Fruit fly (Drosophila melanogaster) whole organism, embryonic: ENCODE results near the gene shams.

ENCODE experiments used
- Aef1 ChIP-seq: fragments of 200-800 bp; sonication (Bioruptor generic); IDR thresholded peaks from 3 replicates; pipeline ENCODE4 v1.3.6; 2022; ENCODE audit warnings: missing biosample characterization, missing genetic modification characterization
- Atf-2 ChIP-seq: fragments of 200-800 bp; sonication (Bioruptor generic); optimal IDR thresholded peaks from 2 replicates; lab custom pipeline; 2016; ENCODE audit warnings: missing biosample characterization, missing genetic modification characterization
- CG10209 ChIP-seq: fragments of 200-800 bp; sonication (Bioruptor generic); optimal IDR thresholded peaks from 3 replicates; lab custom pipeline; 2017; ENCODE audit warnings: missing biosample characterization, mild to moderate bottlenecking, missing genetic modification characterization, missing genetic modification reagents
- CG11696 ChIP-seq: fragments of 200-800 bp; sonication (Bioruptor generic); IDR thresholded peaks from 2 replicates; pipeline ENCODE4 v1.3.6; 2022; ENCODE audit warnings: missing biosample characterization, missing genetic modification characterization
- CG12104 ChIP-seq: fragments of 200-800 bp; sonication (Bioruptor generic); optimal IDR thresholded peaks from 3 replicates; lab custom pipeline; 2016; ENCODE audit warnings: missing biosample characterization, missing genetic modification characterization
- CG14014 ChIP-seq: fragments of 200-800 bp; sonication (Bioruptor generic); IDR thresholded peaks from 2 replicates; pipeline ENCODE4 v1.3.6; 2022; ENCODE audit warnings: missing biosample characterization, missing genetic modification characterization
- CG14667 ChIP-seq: fragments of 200-800 bp; sonication (Bioruptor generic); IDR thresholded peaks from 2 replicates; pipeline ENCODE4 v1.3.6; 2022; ENCODE audit warnings: missing biosample characterization, missing genetic modification characterization
- CG15514 ChIP-seq: fragments of 200-800 bp; sonication (Bioruptor generic); optimal IDR thresholded peaks from 3 replicates; lab custom pipeline; 2017; ENCODE audit warnings: missing biosample characterization, missing genetic modification characterization, mild to moderate bottlenecking, moderate library complexity, missing genetic modification reagents
- CG15696 ChIP-seq: fragments of 200-800 bp; sonication (Bioruptor generic); optimal IDR thresholded peaks from 2 replicates; lab custom pipeline; 2019; ENCODE audit warnings: missing biosample characterization, mild to moderate bottlenecking, missing genetic modification characterization, moderate library complexity
- CG16779 ChIP-seq: fragments of 200-800 bp; sonication (Bioruptor generic); IDR thresholded peaks from 2 replicates; pipeline ENCODE4 v1.3.6; 2022; ENCODE audit warnings: missing biosample characterization, missing genetic modification characterization
- CG17612 ChIP-seq: fragments of 200-800 bp; sonication (Bioruptor generic); IDR thresholded peaks from 2 replicates; pipeline ENCODE4 v1.3.6; 2022; ENCODE audit warnings: missing biosample characterization, missing genetic modification characterization
- CG2116 ChIP-seq: fragments of 200-800 bp; sonication (Bioruptor generic); optimal IDR thresholded peaks from 3 replicates; lab custom pipeline; 2018; ENCODE audit warnings: missing biosample characterization, mild to moderate bottlenecking, missing genetic modification characterization
- CG30020 ChIP-seq: fragments of 200-800 bp; optimal IDR thresholded peaks from 2 replicates; lab custom pipeline; 2019; ENCODE audit warnings: missing biosample characterization, mild to moderate bottlenecking, missing genetic modification characterization, moderate library complexity
- CG31365 ChIP-seq: fragments of 200-800 bp; sonication (Bioruptor generic); optimal IDR thresholded peaks from 2 replicates; lab custom pipeline; 2018; ENCODE audit warnings: missing biosample characterization, mild to moderate bottlenecking, missing genetic modification characterization
- CG4282 ChIP-seq: fragments of 200-800 bp; sonication (Bioruptor generic); optimal IDR thresholded peaks from 2 replicates; lab custom pipeline; 2016; ENCODE audit warnings: missing biosample characterization, missing genetic modification characterization
- CG5180 ChIP-seq: fragments of 200-800 bp; sonication (Bioruptor generic); optimal IDR thresholded peaks from 3 replicates; lab custom pipeline; 2017; ENCODE audit warnings: missing biosample characterization, missing genetic modification characterization, mild to moderate bottlenecking, moderate library complexity, missing genetic modification reagents
- CG7556 ChIP-seq: fragments of 200-800 bp; sonication (Bioruptor generic); optimal IDR thresholded peaks from 2 replicates; lab custom pipeline; 2017; ENCODE audit warnings: missing biosample characterization, mild to moderate bottlenecking, missing genetic modification characterization
- CG7786 ChIP-seq: fragments of 200-800 bp; sonication (Bioruptor generic); optimal IDR thresholded peaks from 2 replicates; lab custom pipeline; 2016; ENCODE audit warnings: missing biosample characterization, missing genetic modification characterization
- CG9797 ChIP-seq: fragments of 200-800 bp; sonication (Bioruptor generic); optimal IDR thresholded peaks from 3 replicates; lab custom pipeline; 2018; ENCODE audit warnings: missing biosample characterization, mild to moderate bottlenecking, missing genetic modification characterization
- Camta ChIP-seq: fragments of 200-800 bp; sonication (Bioruptor generic); optimal IDR thresholded peaks from 2 replicates; lab custom pipeline; 2016; ENCODE audit warnings: missing biosample characterization, missing genetic modification characterization
- Chrac-16 ChIP-seq: fragments of 200-800 bp; sonication (Bioruptor generic); optimal IDR thresholded peaks from 3 replicates; lab custom pipeline; 2016; ENCODE audit warnings: missing biosample characterization, missing genetic modification characterization
- D19B ChIP-seq: fragments of 200-800 bp; sonication (Bioruptor generic); optimal IDR thresholded peaks from 2 replicates; lab custom pipeline; 2017; ENCODE audit warnings: missing biosample characterization, mild to moderate bottlenecking, missing genetic modification characterization
- Drgx ChIP-seq: fragments of 200-800 bp; sonication (Bioruptor generic); IDR thresholded peaks from 2 replicates; pipeline ENCODE4 v1.3.6; 2022; ENCODE audit warnings: missing biosample characterization, missing genetic modification characterization
- E2f1 ChIP-seq: fragments of 200-800 bp; sonication (Bioruptor generic); IDR thresholded peaks from 2 replicates; pipeline ENCODE4 v1.3.6; 2022; ENCODE audit warnings: missing biosample characterization, missing genetic modification characterization
- E2f2 ChIP-seq: fragments of 200-800 bp; sonication (Bioruptor generic); IDR thresholded peaks from 2 replicates; pipeline ENCODE4 v1.3.6; 2022; ENCODE audit warnings: missing biosample characterization, missing genetic modification characterization
- Ets65A ChIP-seq: fragments of 200-800 bp; sonication (Bioruptor generic); peaks from one replicate; lab custom pipeline; 2016; ENCODE audit warnings: missing biosample characterization, missing genetic modification characterization
- H2.0 ChIP-seq: fragments of 200-800 bp; sonication (Bioruptor generic); IDR thresholded peaks from 2 replicates; pipeline ENCODE4 v1.3.6; 2022; ENCODE audit warnings: missing biosample characterization, missing genetic modification characterization
- HLH4C ChIP-seq: fragments of 200-800 bp; sonication (Bioruptor generic); IDR thresholded peaks from 3 replicates; pipeline ENCODE4 v1.3.6; 2022; ENCODE audit warnings: missing biosample characterization, missing genetic modification characterization; ENCODE audit not compliant: partially characterized antibody
- Hmr ChIP-seq: fragments of 200-800 bp; sonication (Bioruptor generic); optimal IDR thresholded peaks from 3 replicates; lab custom pipeline; 2017; ENCODE audit warnings: mild to moderate bottlenecking, missing biosample characterization, missing genetic modification reagents, missing genetic modification characterization
- Kr ChIP-seq: fragments of 200-800 bp; sonication (Bioruptor generic); optimal IDR thresholded peaks from 2 replicates; lab custom pipeline; 2017; ENCODE audit warnings: missing biosample characterization, mild to moderate bottlenecking, missing genetic modification characterization
- Mad ChIP-seq: fragments of 200-800 bp; sonication (Bioruptor generic); optimal IDR thresholded peaks from 2 replicates; lab custom pipeline; 2016; ENCODE audit warnings: missing biosample characterization, missing genetic modification characterization
- Meics ChIP-seq: fragments of 200-800 bp; sonication (Bioruptor generic); optimal IDR thresholded peaks from 2 replicates; lab custom pipeline; 2017; ENCODE audit warnings: missing biosample characterization, mild to moderate bottlenecking, missing genetic modification characterization
- NFAT ChIP-seq: fragments of 200-800 bp; sonication (Bioruptor generic); IDR thresholded peaks from 2 replicates; pipeline ENCODE4 v1.3.6; 2022; ENCODE audit warnings: missing biosample characterization, missing genetic modification characterization
- PHDP ChIP-seq: fragments of 200-800 bp; sonication (Bioruptor generic); optimal IDR thresholded peaks from 3 replicates; lab custom pipeline; 2018; ENCODE audit warnings: missing biosample characterization, mild to moderate bottlenecking, missing genetic modification characterization, moderate library complexity
- Scr ChIP-seq: fragments of 200-800 bp; sonication (Bioruptor generic); IDR thresholded peaks from 2 replicates; pipeline ENCODE4 v1.3.6; 2022; ENCODE audit warnings: missing biosample characterization, missing genetic modification characterization; ENCODE audit not compliant: partially characterized antibody
- Sox100B ChIP-seq: fragments of 200-800 bp; sonication (Bioruptor generic); optimal IDR thresholded peaks from 3 replicates; lab custom pipeline; 2018; ENCODE audit warnings: missing biosample characterization, mild to moderate bottlenecking, missing genetic modification characterization
- bowl ChIP-seq: fragments of 200-800 bp; sonication (Bioruptor generic); IDR thresholded peaks from 2 replicates; pipeline ENCODE4 v1.3.6; 2022; ENCODE audit warnings: missing biosample characterization, missing genetic modification characterization
- cas ChIP-seq: fragments of 200-800 bp; sonication (Bioruptor generic); IDR thresholded peaks from 2 replicates; pipeline ENCODE4 v1.3.6; 2022; ENCODE audit warnings: missing biosample characterization, missing genetic modification characterization
- ci ChIP-seq: fragments of 200-800 bp; sonication (Bioruptor generic); IDR thresholded peaks from 3 replicates; pipeline ENCODE4 v1.3.6; 2022; ENCODE audit warnings: missing biosample characterization, missing genetic modification characterization
- dan ChIP-seq: fragments of 200-800 bp; sonication (Bioruptor generic); IDR thresholded peaks from 2 replicates; pipeline ENCODE4 v1.3.6; 2022; ENCODE audit warnings: missing biosample characterization, missing genetic modification characterization
- dm ChIP-seq: fragments of 200-800 bp; sonication (Bioruptor generic); optimal IDR thresholded peaks from 3 replicates; lab custom pipeline; 2016; ENCODE audit warnings: missing biosample characterization, missing genetic modification characterization
- esg ChIP-seq: fragments of 200-800 bp; sonication (Bioruptor generic); conservative IDR thresholded peaks from 2 replicates; pipeline ENCODE4 v1.3.6; 2022; ENCODE audit warnings: missing biosample characterization, missing genetic modification characterization
- hth ChIP-seq: fragments of >200 bp; optimal IDR thresholded peaks from 2 replicates; lab custom pipeline; 2017; ENCODE audit warnings: inconsistent platforms
- jigr1 ChIP-seq: fragments of 200-800 bp; sonication (Bioruptor generic); IDR thresholded peaks from 3 replicates; pipeline ENCODE4 v1.3.6; 2022; ENCODE audit warnings: missing biosample characterization, missing genetic modification characterization
- nau ChIP-seq: fragments of 200-800 bp; sonication (Bioruptor generic); optimal IDR thresholded peaks from 3 replicates; lab custom pipeline; 2017; ENCODE audit warnings: missing biosample characterization, mild to moderate bottlenecking, missing genetic modification characterization, missing genetic modification reagents
- pzg ChIP-seq: fragments of 200-800 bp; sonication (Bioruptor generic); optimal IDR thresholded peaks from 3 replicates; lab custom pipeline; 2018; ENCODE audit warnings: missing biosample characterization, mild to moderate bottlenecking, missing genetic modification characterization, moderate library complexity
- ranshi ChIP-seq: fragments of 200-800 bp; sonication (Bioruptor generic); IDR thresholded peaks from 2 replicates; pipeline ENCODE4 v1.3.6; 2022; ENCODE audit warnings: missing biosample characterization, missing genetic modification characterization
- tap ChIP-seq: fragments of 200-800 bp; optimal IDR thresholded peaks from 3 replicates; lab custom pipeline; 2019; ENCODE audit warnings: missing biosample characterization, mild to moderate bottlenecking, missing genetic modification characterization, moderate library complexity
- tna ChIP-seq: fragments of 200-800 bp; sonication (Bioruptor generic); IDR thresholded peaks from 2 replicates; pipeline ENCODE4 v1.3.6; 2022; ENCODE audit warnings: missing biosample characterization, missing genetic modification characterization; ENCODE audit not compliant: partially characterized antibody
- vnd ChIP-seq: fragments of 200-800 bp; sonication (Bioruptor generic); IDR thresholded peaks from 3 replicates; pipeline ENCODE4 v1.3.6; 2022; ENCODE audit warnings: missing biosample characterization, missing genetic modification characterization; ENCODE audit not compliant: partially characterized antibody
- wek ChIP-seq: fragments of 200-800 bp; sonication (Bioruptor generic); optimal IDR thresholded peaks from 3 replicates; lab custom pipeline; 2018; ENCODE audit warnings: missing biosample characterization, mild to moderate bottlenecking, missing genetic modification characterization, moderate library complexity

Gene shams

DNA sequence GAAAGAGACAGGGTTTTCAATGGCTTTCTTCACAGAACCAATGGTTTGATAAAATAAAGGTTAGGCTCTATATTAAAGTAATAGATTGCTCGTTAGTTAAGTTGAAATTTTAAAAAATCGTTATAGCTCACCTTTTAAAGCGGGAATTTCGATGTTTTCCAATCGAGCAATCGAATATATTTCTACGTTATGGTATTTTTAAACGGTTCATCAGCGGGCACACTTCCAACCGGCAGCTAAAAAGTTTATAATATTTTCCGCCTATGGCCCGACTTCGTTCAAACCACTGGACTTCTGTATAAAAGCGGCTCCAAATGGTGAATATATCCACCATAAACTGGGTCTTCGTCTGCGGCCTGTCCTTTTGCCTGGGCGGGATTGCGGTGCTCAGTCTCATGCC lies 51.4 kb downstream of the shams start, which contains the start of gene beta4GalT7 (continued):
- TF ChIP-seq Chrac-16 (GFP tag; lab: Kevin White, UChicago): no peak
- no peak for TF ChIP-seq bowl (GFP tag; lab: Robert Waterston, UW)
- TF ChIP-seq hth (lab: Kevin White, UChicago): no peak
- TF ChIP-seq CG5180 (GFP tag; lab: Kevin White, UChicago): no peak
- no peak for TF ChIP-seq Camta
- no peak for TF ChIP-seq CG10209 (GFP tag; lab: Kevin White, UChicago)
- no peak for TF ChIP-seq cas (GFP tag; lab: Robert Waterston, UW)
- no peak for TF ChIP-seq D19B (GFP tag; lab: Kevin White, UChicago)
- TF ChIP-seq wek (GFP tag; lab: Kevin White, UChicago): no peak
- TF ChIP-seq ranshi: no peak
- TF ChIP-seq dan: no peak
- no peak for TF ChIP-seq E2f1 (GFP tag; lab: Robert Waterston, UW)
- no peak for TF ChIP-seq Kr (GFP tag; lab: Kevin White, UChicago)
- no peak for TF ChIP-seq Hmr (GFP tag; lab: Kevin White, UChicago)
- TF ChIP-seq HLH4C (GFP tag; lab: Robert Waterston, UW): no peak
- TF ChIP-seq pzg (GFP tag; lab: Kevin White, UChicago): peak; percentile 57
- no peak for TF ChIP-seq CG4282 (GFP tag; lab: Kevin White, UChicago)
- TF ChIP-seq CG14014: no peak
- no peak for TF ChIP-seq CG15696 (tag; lab: Kevin White, UChicago)
- no peak for TF ChIP-seq CG30020 (tag; lab: Kevin White, UChicago)
- TF ChIP-seq CG31365: no peak
- no peak for TF ChIP-seq dm (GFP tag; lab: Kevin White, UChicago)
- TF ChIP-seq Ets65A (GFP tag; lab: Kevin White, UChicago): no peak
- no peak for TF ChIP-seq CG17612 (GFP tag; lab: Robert Waterston, UW)
- no peak for TF ChIP-seq CG7786 (GFP tag; lab: Kevin White, UChicago)
- peak; percentile 87 for TF ChIP-seq E2f2 (GFP tag; lab: Robert Waterston, UW)
- TF ChIP-seq Aef1 (GFP tag; lab: Robert Waterston, UW): no peak
- no peak for TF ChIP-seq nau (GFP tag; lab: Kevin White, UChicago)
- TF ChIP-seq esg: no peak
- no peak for TF ChIP-seq tap (tag; lab: Kevin White, UChicago)
- TF ChIP-seq CG9797 (GFP tag; lab: Kevin White, UChicago): peak; percentile 56
- TF ChIP-seq Mad (GFP tag; lab: Kevin White, UChicago): no peak
- TF ChIP-seq CG12104: no peak
- no peak for TF ChIP-seq Drgx (GFP tag; lab: Robert Waterston, UW)
- TF ChIP-seq vnd (GFP tag; lab: Robert Waterston, UW): no peak
- peak; percentile 48 for TF ChIP-seq CG15514 (GFP tag; lab: Kevin White, UChicago)
- no peak for TF ChIP-seq Meics
- no peak for TF ChIP-seq H2.0
- no peak for TF ChIP-seq CG11696 (GFP tag; lab: Robert Waterston, UW)
- no peak for TF ChIP-seq Sox100B
- no peak for TF ChIP-seq jigr1
- TF ChIP-seq CG7556 (GFP tag; lab: Kevin White, UChicago): no peak
- TF ChIP-seq CG2116: peak; percentile 57
- no peak for TF ChIP-seq PHDP
- TF ChIP-seq ci (GFP tag; lab: Robert Waterston, UW): no peak
- TF ChIP-seq NFAT (GFP tag; lab: Robert Waterston, UW): no peak
- no peak for TF ChIP-seq tna
- TF ChIP-seq Atf-2 (GFP tag; lab: Kevin White, UChicago): no peak
- TF ChIP-seq Scr (GFP tag; lab: Robert Waterston, UW): peak; percentile 25; the same call in 1 of the 2 replicates
- TF ChIP-seq CG14667: no peak
- no peak for TF ChIP-seq CG16779 (GFP tag; lab: Robert Waterston, UW)
